Fruit fly (Drosophila melanogaster) whole organism, prepupa: ENCODE results near the gene OXA1L.

ENCODE experiments used
- CG10669 ChIP-seq: fragments of 200-800 bp; sonication (Bioruptor generic); optimal IDR thresholded peaks from 3 replicates; lab custom pipeline; 2018; ENCODE audit warnings: missing biosample characterization, mild to moderate bottlenecking, missing genetic modification characterization, moderate library complexity
- CG31627 ChIP-seq: fragments of 200-800 bp; sonication (Bioruptor generic); optimal IDR thresholded peaks from 3 replicates; lab custom pipeline; 2016; ENCODE audit warnings: missing biosample characterization, missing genetic modification characterization
- CG6163 ChIP-seq: fragments of 200-800 bp; sonication (Bioruptor generic); IDR thresholded peaks from 3 replicates; pipeline ENCODE4 v1.3.6; 2022; ENCODE audit warnings: missing biosample characterization, missing genetic modification characterization
- CG8319 ChIP-seq: fragments of 200-800 bp; sonication (Bioruptor generic); optimal IDR thresholded peaks from 3 replicates; lab custom pipeline; 2016; ENCODE audit warnings: missing biosample characterization, missing genetic modification characterization
- CG9139 ChIP-seq: fragments of 200-800 bp; sonication (Bioruptor generic); optimal IDR thresholded peaks from 3 replicates; lab custom pipeline; 2017; ENCODE audit warnings: missing biosample characterization, mild to moderate bottlenecking, missing genetic modification characterization
- Gug ChIP-seq: fragments of 200-800 bp; sonication (Bioruptor generic); IDR thresholded peaks from 2 replicates; pipeline ENCODE4 v1.3.6; 2022; ENCODE audit warnings: missing biosample characterization, missing genetic modification characterization
- Hr39 ChIP-seq: fragments of 200-800 bp; sonication (Bioruptor generic); optimal IDR thresholded peaks from 2 replicates; lab custom pipeline; 2016; ENCODE audit warnings: missing biosample characterization, missing genetic modification characterization
- Lpt ChIP-seq: fragments of 200-800 bp; sonication (Bioruptor generic); optimal IDR thresholded peaks from 3 replicates; lab custom pipeline; 2016; ENCODE audit warnings: missing biosample characterization, missing genetic modification characterization
- Met ChIP-seq: fragments of 200-800 bp; sonication (Bioruptor generic); optimal IDR thresholded peaks from 3 replicates; lab custom pipeline; 2016; ENCODE audit warnings: missing biosample characterization, missing genetic modification characterization
- Sox102F ChIP-seq: fragments of 200-800 bp; sonication (Bioruptor generic); optimal IDR thresholded peaks from 2 replicates; lab custom pipeline; 2016; ENCODE audit warnings: missing biosample characterization, mild to moderate bottlenecking, missing genetic modification characterization
- Sox14 ChIP-seq: fragments of 200-800 bp; sonication (Bioruptor generic); optimal IDR thresholded peaks from 3 replicates; lab custom pipeline; 2016; ENCODE audit warnings: missing biosample characterization, missing genetic modification characterization
- cyc ChIP-seq: fragments of 200-800 bp; sonication (Bioruptor generic); optimal IDR thresholded peaks from 3 replicates; lab custom pipeline; 2016; ENCODE audit warnings: missing biosample characterization, missing genetic modification characterization
- esn ChIP-seq: fragments of 200-800 bp; sonication (Bioruptor generic); optimal IDR thresholded peaks from 2 replicates; lab custom pipeline; 2016; ENCODE audit warnings: missing biosample characterization, mild to moderate bottlenecking, missing genetic modification characterization, moderate library complexity

DNA sequence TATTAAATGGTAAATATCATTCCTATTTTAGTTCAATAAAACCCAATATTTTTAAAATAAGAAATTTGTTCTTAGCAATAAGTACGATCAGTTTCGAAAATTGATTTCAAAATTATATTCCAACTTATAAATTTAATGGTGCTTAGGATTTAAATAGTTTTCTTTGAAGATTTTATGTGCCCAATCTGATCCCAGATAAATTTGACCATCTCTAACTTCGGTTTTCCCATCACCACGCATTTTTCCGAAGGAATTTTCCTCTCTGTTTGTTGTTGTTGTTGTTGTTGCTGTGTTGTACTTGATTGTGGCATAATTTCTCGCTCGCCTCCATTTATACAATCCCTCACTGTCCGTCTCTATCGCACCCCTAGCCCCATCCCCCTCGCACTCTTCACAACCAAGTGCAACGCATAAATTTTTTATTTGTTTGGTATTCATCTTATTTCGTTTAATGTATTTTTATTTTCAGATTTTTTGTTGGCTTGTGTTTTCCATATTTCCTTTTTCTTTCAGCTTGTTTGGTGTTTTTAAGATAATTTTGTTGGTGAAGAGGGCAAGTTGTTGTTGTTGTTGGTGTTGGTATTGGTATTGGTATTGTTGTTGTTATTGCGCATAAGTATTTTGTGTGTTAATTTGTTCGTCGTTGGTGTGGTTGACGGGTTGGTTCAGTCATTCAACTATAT, 36.5 kb downstream of the OXA1L start:
- TF ChIP-seq Sox102F (GFP tag; lab: Kevin White, UChicago) (no peak), CG10669 (GFP tag; lab: Kevin White, UChicago) (no peak), CG8319 (GFP tag; lab: Kevin White, UChicago) (no peak), cyc (GFP tag; lab: Kevin White, UChicago) (no peak), Lpt (no peak), Hr39 (GFP tag; lab: Kevin White, UChicago) (no peak), CG9139 (GFP tag; lab: Kevin White, UChicago) (no peak), Sox14 (no peak), CG6163 (GFP tag; lab: Robert Waterston, UW) (0 out of 3 replicates have a peak, but pooled peaks have one; percentile 24), Met (GFP tag; lab: Kevin White, UChicago) (no peak), esn (GFP tag; lab: Kevin White, UChicago) (no peak), CG31627 (GFP tag; lab: Kevin White, UChicago) (no peak), Gug (GFP tag; lab: Robert Waterston, UW) (no peak)
